Worm (Caenorhabditis elegans): ENCODE measurements around the gene dop-4.
A peak's percentile ranks its signal among the peaks of the same experiment; 100 is the strongest.

The dop-4 gene

ce11 chrX:1302267-1302666, 7.2 kb downstream of the dop-4 start (continued):
- TF ChIP-seq lir-3 (tag; optimal IDR thresholded peaks at IDR 0.05; ENCODE audit: poor library complexity) (peak; percentile 74), nhr-90 (tag; optimal IDR thresholded peaks at IDR 0.05; ENCODE audit: poor library complexity) (peak; percentile 26), ceh-82 (tag; optimal IDR thresholded peaks at IDR 0.05) (peak; percentile 55 to 90 (median 72)), nhr-77 (tag; optimal IDR thresholded peaks at IDR 0.05) (peak; percentile 7), alr-1 (tag; optimal IDR thresholded peaks at IDR 0.05; ENCODE audit: borderline replicate concordance) (no peak), ztf-4 (tag; optimal IDR thresholded peaks at IDR 0.05) (peak; percentile 28), nhr-12 (tag; optimal IDR thresholded peaks at IDR 0.05) (no peak), zip-4 (GFP tag; optimal IDR thresholded peaks at IDR 0.05) (no peak), lin-39 (tag; optimal IDR thresholded peaks at IDR 0.05) (no peak), aha-1 (tag; optimal IDR thresholded peaks at IDR 0.05) (no peak)

- TF ChIP-seq blmp-1 (tag; optimal IDR thresholded peaks at IDR 0.05) (peak; percentile 98), unc-130 (tag; optimal IDR thresholded peaks at IDR 0.05) (no peak), lir-3 (tag; optimal IDR thresholded peaks at IDR 0.05; ENCODE audit: poor library complexity) (no peak), nhr-19 (GFP tag; conservative IDR thresholded peaks at IDR 0.05) (no peak)
Observed at ce11 chrX:1309446-1309845, 14.4 kb downstream of the dop-4 start.

DNA sequence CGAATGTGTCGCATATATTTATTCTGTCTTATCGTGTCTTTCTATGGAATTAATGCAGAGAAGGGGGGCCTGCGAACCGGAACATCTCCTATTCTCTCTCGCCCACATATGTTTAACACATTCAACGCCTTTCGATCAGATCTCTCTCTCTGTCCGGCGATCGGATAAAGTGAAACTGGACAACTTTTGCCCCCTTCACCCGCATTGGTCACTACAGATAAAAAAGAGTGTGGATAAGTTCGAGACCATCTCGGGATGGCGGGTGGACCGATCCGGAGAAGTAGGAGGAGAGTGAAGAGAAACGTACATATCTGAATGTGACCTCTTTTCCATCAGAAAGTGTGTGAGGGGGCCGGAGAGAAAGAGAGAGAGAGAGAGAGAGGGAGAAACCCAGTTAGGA, 16.0 kb downstream of the dop-4 start, which contains the start of gene H42K12.3:
Gene H42K12.3 (plus strand): TSS at position 308 of the 400 bp plus-strand sequence.
- peak; percentile 96 for TF ChIP-seq blmp-1 (tag; optimal IDR thresholded peaks at IDR 0.05)
- no peak for TF ChIP-seq lsy-2 (tag; optimal IDR thresholded peaks at IDR 0.05)

DNA sequence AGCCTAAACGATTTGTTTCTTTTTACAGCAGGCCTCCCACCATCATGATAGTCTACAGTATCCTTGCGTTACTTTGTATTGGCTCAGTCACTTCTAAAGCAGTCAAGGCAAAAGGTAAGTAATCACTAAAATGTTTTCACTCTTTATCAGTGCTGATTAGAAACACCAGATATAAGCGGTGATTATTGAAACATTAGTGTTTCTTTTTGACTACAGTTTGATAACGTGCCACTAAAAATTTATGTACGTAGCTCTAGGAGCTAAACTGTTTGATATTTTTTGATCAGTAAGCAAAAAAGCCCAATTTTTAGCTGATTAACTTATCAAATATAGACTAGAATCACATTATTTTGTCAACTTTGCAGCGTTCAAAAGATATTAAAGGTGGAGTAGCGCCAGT, 16.5 kb downstream of the dop-4 start:
- TF ChIP-seq unc-62 (GFP tag; optimal IDR thresholded peaks at IDR 0.05) = no peak
- no peak for TF ChIP-seq nhr-12 (tag; optimal IDR thresholded peaks at IDR 0.05)
- TF ChIP-seq sup-37 (GFP tag; optimal IDR thresholded peaks at IDR 0.05) = no peak
- no peak for TF ChIP-seq unc-86 (tag; optimal IDR thresholded peaks at IDR 0.05)
- peak; percentile 36 for TF ChIP-seq elt-2 (tag; optimal IDR thresholded peaks at IDR 0.05)

DNA sequence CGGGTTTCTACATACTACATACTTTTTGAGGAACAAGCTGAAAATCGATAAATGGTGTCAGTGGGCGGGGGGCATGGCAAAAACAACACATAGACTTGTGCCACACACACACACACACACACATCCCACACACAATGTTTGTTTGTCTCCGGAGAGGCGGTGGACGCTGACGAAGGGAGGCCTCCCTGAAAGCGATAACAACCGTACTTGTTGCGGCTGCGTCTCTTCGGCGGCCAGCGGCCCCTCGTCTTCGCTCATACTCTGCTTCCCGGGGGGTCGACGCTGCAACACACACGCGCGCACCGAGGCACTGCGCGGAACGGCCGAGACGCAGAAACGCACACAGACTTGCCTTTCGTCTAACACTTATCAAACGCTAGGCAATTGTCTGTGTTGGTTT, 24.7 kb downstream of the dop-4 start:
- TF ChIP-seq zag-1 (tag; optimal IDR thresholded peaks at IDR 0.05) = no peak
- TF ChIP-seq nhr-28 (tag; optimal IDR thresholded peaks at IDR 0.05) = no peak
- no peak for TF ChIP-seq Y116A8C.19 (tag; optimal IDR thresholded peaks at IDR 0.05; ENCODE audit: borderline replicate concordance)
- peak; percentile 72 for TF ChIP-seq nhr-20 (tag; optimal IDR thresholded peaks at IDR 0.05)
- TF ChIP-seq ztf-11 (tag; optimal IDR thresholded peaks at IDR 0.05) = peak in 1 of 2 experiments; percentile 10
- TF ChIP-seq jun-1 (tag; optimal IDR thresholded peaks at IDR 0.05) = peak; percentile 66
- TF ChIP-seq ces-1 (GFP tag; optimal IDR thresholded peaks at IDR 0.05) = no peak
- TF ChIP-seq fos-1 (tag; optimal IDR thresholded peaks at IDR 0.05) = no peak
- no peak for TF ChIP-seq ceh-88 (GFP tag; IDR thresholded peaks at IDR 0.05)
- peak; percentile 60 for TF ChIP-seq elt-2 (tag; optimal IDR thresholded peaks at IDR 0.05)
- peak; percentile 45 for TF ChIP-seq nhr-77 (tag; optimal IDR thresholded peaks at IDR 0.05)
- no peak for TF ChIP-seq nhr-76 (tag; optimal IDR thresholded peaks at IDR 0.05)
- TF ChIP-seq ama-1 (optimal IDR thresholded peaks at IDR 0.05) = no peak
- TF ChIP-seq efl-1 (optimal IDR thresholded peaks at IDR 0.05) = peak; percentile 14 to 25
- TF ChIP-seq efl-1 (GFP tag; optimal IDR thresholded peaks at IDR 0.05 in 1 of 2) = peak in 1 of 2 experiments; percentile 69
- TF ChIP-seq mef-2 (tag; optimal IDR thresholded peaks at IDR 0.05) = no peak
- no peak for TF ChIP-seq nhr-84 (tag; optimal IDR thresholded peaks at IDR 0.05)
- TF ChIP-seq grh-1 (GFP tag; IDR thresholded peaks at IDR 0.05) = no peak
- peak; percentile 31 for TF ChIP-seq dsc-1 (tag; optimal IDR thresholded peaks at IDR 0.05)
- no peak for TF ChIP-seq sptf-1 (tag; optimal IDR thresholded peaks at IDR 0.05)
- peak; percentile 8 for TF ChIP-seq sup-37 (GFP tag; optimal IDR thresholded peaks at IDR 0.05)
- 0 out of 2 replicates have a peak, but pooled peaks have one; percentile 14 for TF ChIP-seq mab-9 (GFP tag; IDR thresholded peaks at IDR 0.05)
- TF ChIP-seq nhr-237 (tag; optimal IDR thresholded peaks at IDR 0.05) = no peak
- no peak for TF ChIP-seq blmp-1 (tag; optimal IDR thresholded peaks at IDR 0.05)
- peak; percentile 72 for TF ChIP-seq nhr-47 (tag; optimal IDR thresholded peaks at IDR 0.05)
- TF ChIP-seq efl-3 (GFP tag; optimal IDR thresholded peaks at IDR 0.05) = no peak
- no peak for TF ChIP-seq aly-2 (tag; optimal IDR thresholded peaks at IDR 0.05)
- TF ChIP-seq elt-3 (tag; optimal IDR thresholded peaks at IDR 0.05) = peak in 1 of 6 experiments; percentile 0
- peak; percentile 9 to 74 (median 59) for TF ChIP-seq ceh-82 (tag; optimal IDR thresholded peaks at IDR 0.05)
- TF ChIP-seq skn-1 (tag; optimal IDR thresholded peaks at IDR 0.05) = peak; percentile 78
- TF ChIP-seq fkh-4 (tag; optimal IDR thresholded peaks at IDR 0.05; ENCODE audit: borderline replicate concordance) = no peak
- TF ChIP-seq lir-3 (tag; optimal IDR thresholded peaks at IDR 0.05; ENCODE audit: poor library complexity) = no peak
- no peak for TF ChIP-seq ztf-4 (tag; optimal IDR thresholded peaks at IDR 0.05)
- TF ChIP-seq unc-30 (tag; optimal IDR thresholded peaks at IDR 0.05) = no peak
